Worm (Caenorhabditis elegans) whole organism, late embryonic: ENCODE data around the gene C25F9.2.

Source experiments
- ahr-1 ChIP-seq: sonication (generic microtip); optimal IDR thresholded peaks from 2 replicates; lab custom pipeline; 2016; ENCODE audit warnings: missing genetic modification characterization, missing compliant biosample characterization
- ceh-14 ChIP-seq: sonication (generic microtip); optimal IDR thresholded peaks from 2 replicates; lab custom pipeline; 2016; ENCODE audit warnings: missing genotype, missing genetic modification characterization, missing compliant biosample characterization
- mec-3 ChIP-seq: sonication (generic microtip); optimal IDR thresholded peaks from 2 replicates; lab custom pipeline; 2016; ENCODE audit warnings: borderline replicate concordance, missing genetic modification characterization, missing compliant biosample characterization
- nfya-1 ChIP-seq: sonication (generic microtip); optimal IDR thresholded peaks from 2 replicates; lab custom pipeline; 2017; ENCODE audit warnings: missing genetic modification characterization, mild to moderate bottlenecking, missing compliant biosample characterization, antibody characterized with exemption, moderate library complexity
- nhr-11 ChIP-seq: fragments of 150-350 bp; optimal IDR thresholded peaks from 2 replicates; lab custom pipeline; 2014; ENCODE audit warnings: missing biosample characterization, missing genetic modification characterization
- unc-86 ChIP-seq: sonication (generic microtip); optimal IDR thresholded peaks from 2 replicates; lab custom pipeline; 2016; ENCODE audit warnings: missing genetic modification characterization, missing compliant biosample characterization

- no peak for TF ChIP-seq unc-86
- no peak for TF ChIP-seq ahr-1 (tag; lab: Kevin White, UChicago)
- no peak for TF ChIP-seq nfya-1 (tag; lab: Kevin White, UChicago)
- TF ChIP-seq nhr-11 (tag; lab: Kevin White, UChicago): no peak
- TF ChIP-seq mec-3 (tag; lab: Kevin White, UChicago): no peak
- TF ChIP-seq ceh-14 (tag; lab: Kevin White, UChicago): no peak
Measured at ce11 chrV:19371777-19372176, 49.5 kb upstream of the C25F9.2 start.
